Fruit fly (Drosophila melanogaster) whole organism, embryonic: ENCODE data around the gene Ldsdh1.

Experiments
- CG12942 ChIP-seq: fragments of 200-800 bp; sonication (Bioruptor generic); optimal IDR thresholded peaks from 3 replicates; lab custom pipeline; 2016; ENCODE audit warnings: missing biosample characterization, missing genetic modification characterization
- CG17186 ChIP-seq: fragments of 200-800 bp; sonication (Bioruptor generic); optimal IDR thresholded peaks from 3 replicates; lab custom pipeline; 2017; ENCODE audit warnings: missing biosample characterization, missing genetic modification reagents, missing genetic modification characterization
- HLH4C ChIP-seq: fragments of 200-800 bp; sonication (Bioruptor generic); IDR thresholded peaks from 3 replicates; pipeline ENCODE4 v1.3.6; 2022; ENCODE audit warnings: missing biosample characterization, missing genetic modification characterization; ENCODE audit not compliant: partially characterized antibody
- Hsf ChIP-seq: fragments of 200-800 bp; sonication (Bioruptor generic); optimal IDR thresholded peaks from 3 replicates; lab custom pipeline; 2016; ENCODE audit warnings: missing biosample characterization, missing genetic modification characterization
- br ChIP-seq: fragments of >200 bp; optimal IDR thresholded peaks from 2 replicates; lab custom pipeline; 2017
- cg ChIP-seq: fragments of 200-800 bp; sonication (Bioruptor generic); optimal IDR thresholded peaks from 3 replicates; lab custom pipeline; 2019; ENCODE audit warnings: missing biosample characterization, mild to moderate bottlenecking, missing genetic modification characterization, moderate library complexity

- no peak for TF ChIP-seq HLH4C (GFP tag; lab: Robert Waterston, UW)
- TF ChIP-seq CG12942 (GFP tag; lab: Kevin White, UChicago): no peak
- peak; percentile 1 for TF ChIP-seq Hsf
- no peak for TF ChIP-seq cg (GFP tag; lab: Kevin White, UChicago)
- TF ChIP-seq br (lab: Kevin White, UChicago): no peak
- TF ChIP-seq CG17186: no peak
Measured at dm6 chrX:8112715-8113114, 31.3 kb upstream of the Ldsdh1 start.
